Worm (Caenorhabditis elegans) whole organism, late embryonic: ENCODE results near the gene C12D5.3.

Source experiments
- C08G9.2 ChIP-seq: sonication (generic microtip); optimal IDR thresholded peaks from 2 replicates; lab custom pipeline; 2016; ENCODE audit warnings: mild to moderate bottlenecking, missing genetic modification characterization, moderate library complexity, missing compliant biosample characterization
- C38D4.7 ChIP-seq: fragments of 200-800 bp; sonication (Bioruptor generic); optimal IDR thresholded peaks from 2 replicates; lab custom pipeline; 2018; ENCODE audit warnings: mild to moderate bottlenecking, missing genetic modification characterization, moderate library complexity, missing compliant biosample characterization
- K02D7.2 ChIP-seq: sonication (generic microtip); optimal IDR thresholded peaks from 2 replicates; lab custom pipeline; 2017; ENCODE audit warnings: mild to moderate bottlenecking, missing genetic modification characterization, missing compliant biosample characterization
- K09A11.1 ChIP-seq: sonication (generic microtip); optimal IDR thresholded peaks from 2 replicates; lab custom pipeline; 2017; ENCODE audit warnings: antibody characterized with exemption, mild to moderate bottlenecking, missing genetic modification characterization, missing compliant biosample characterization; ENCODE audit not compliant: insufficient read depth
- T23F11.4 ChIP-seq: fragments of 200-800 bp; sonication (Bioruptor generic); optimal IDR thresholded peaks from 2 replicates; lab custom pipeline; 2018; ENCODE audit warnings: mild to moderate bottlenecking, missing genetic modification characterization, missing compliant biosample characterization
- ahr-1 ChIP-seq: sonication (generic microtip); optimal IDR thresholded peaks from 2 replicates; lab custom pipeline; 2016; ENCODE audit warnings: missing genetic modification characterization, missing compliant biosample characterization
- ama-1 ChIP-seq: fragments of 150-350 bp; optimal IDR thresholded peaks from 2 replicates; lab custom pipeline; 2014
- ceh-14 ChIP-seq: sonication (generic microtip); optimal IDR thresholded peaks from 2 replicates; lab custom pipeline; 2016; ENCODE audit warnings: missing genotype, missing genetic modification characterization, missing compliant biosample characterization
- ceh-18 ChIP-seq: sonication (generic microtip); optimal IDR thresholded peaks from 2 replicates; lab custom pipeline; 2016; ENCODE audit warnings: missing genetic modification characterization, missing compliant biosample characterization
- ceh-19 ChIP-seq: fragments of 200-800 bp; sonication (Bioruptor generic); optimal IDR thresholded peaks from 2 replicates; lab custom pipeline; 2018; ENCODE audit warnings: mild to moderate bottlenecking, missing genetic modification characterization, missing compliant biosample characterization
- ceh-24 ChIP-seq: sonication (generic microtip); optimal IDR thresholded peaks from 2 replicates; lab custom pipeline; 2016; ENCODE audit warnings: mild to moderate bottlenecking, missing genetic modification characterization, missing compliant biosample characterization
- ceh-30 ChIP-seq: fragments of 150-350 bp; optimal IDR thresholded peaks from 2 replicates; lab custom pipeline; 2014; ENCODE audit warnings: missing biosample characterization, missing genetic modification characterization
- ceh-31 ChIP-seq: sonication (generic microtip); optimal IDR thresholded peaks from 2 replicates; lab custom pipeline; 2016; ENCODE audit warnings: missing genetic modification characterization, missing compliant biosample characterization
- ceh-48 ChIP-seq: sonication (generic microtip); optimal IDR thresholded peaks from 2 replicates; lab custom pipeline; 2016; ENCODE audit warnings: missing genetic modification characterization, inconsistent platforms, missing compliant biosample characterization
- ceh-6 ChIP-seq: fragments of 200-800 bp; sonication (Bioruptor generic); optimal IDR thresholded peaks from 2 replicates; lab custom pipeline; 2018; ENCODE audit warnings: mild to moderate bottlenecking, missing genetic modification characterization, missing compliant biosample characterization
- che-1 ChIP-seq: sonication (generic microtip); optimal IDR thresholded peaks from 2 replicates; lab custom pipeline; 2016; ENCODE audit warnings: mild to moderate bottlenecking, missing genetic modification characterization, missing compliant biosample characterization
- elt-2 ChIP-seq: sonication (generic microtip); optimal IDR thresholded peaks from 2 replicates; lab custom pipeline; 2016; ENCODE audit warnings: missing genetic modification reagents, missing genetic modification characterization, missing compliant biosample characterization
- elt-4 ChIP-seq: sonication (generic microtip); optimal IDR thresholded peaks from 2 replicates; lab custom pipeline; 2016; ENCODE audit warnings: missing genetic modification characterization, missing compliant biosample characterization
- ets-4 ChIP-seq: sonication (generic microtip); optimal IDR thresholded peaks from 2 replicates; lab custom pipeline; 2016; ENCODE audit warnings: missing genetic modification characterization, missing compliant biosample characterization
- fax-1 ChIP-seq: sonication (generic microtip); optimal IDR thresholded peaks from 2 replicates; lab custom pipeline; 2016; ENCODE audit warnings: missing genotype, missing genetic modification characterization, missing compliant biosample characterization
- fkh-10 ChIP-seq: fragments of 150-350 bp; optimal IDR thresholded peaks from 2 replicates; lab custom pipeline; 2014; ENCODE audit warnings: missing biosample characterization, missing genetic modification reagents, missing genetic modification characterization
- fkh-6 ChIP-seq: sonication (generic microtip); optimal IDR thresholded peaks from 2 replicates; lab custom pipeline; 2016; ENCODE audit warnings: missing genetic modification characterization, missing compliant biosample characterization
- hlh-13 ChIP-seq: fragments of 200-800 bp; sonication (Bioruptor generic); optimal IDR thresholded peaks from 2 replicates; lab custom pipeline; 2018; ENCODE audit warnings: mild to moderate bottlenecking, missing genetic modification characterization, missing compliant biosample characterization
- hlh-30 ChIP-seq: sonication (generic microtip); optimal IDR thresholded peaks from 2 replicates; lab custom pipeline; 2017; ENCODE audit warnings: antibody characterized with exemption, missing genetic modification characterization, missing compliant biosample characterization; ENCODE audit not compliant: insufficient read depth
- hlh-8 ChIP-seq: sonication (generic microtip); optimal IDR thresholded peaks from 2 replicates; lab custom pipeline; 2016; ENCODE audit warnings: missing genotype, missing genetic modification characterization, missing compliant biosample characterization
- lim-6 ChIP-seq: sonication (generic microtip); optimal IDR thresholded peaks from 2 replicates; lab custom pipeline; 2016; ENCODE audit warnings: missing genetic modification characterization, missing compliant biosample characterization
- madf-2 ChIP-seq: sonication (generic microtip); optimal IDR thresholded peaks from 2 replicates; lab custom pipeline; 2017; ENCODE audit warnings: missing genetic modification characterization, missing compliant biosample characterization
- mec-3 ChIP-seq: sonication (generic microtip); optimal IDR thresholded peaks from 2 replicates; lab custom pipeline; 2016; ENCODE audit warnings: borderline replicate concordance, missing genetic modification characterization, missing compliant biosample characterization
- nhr-11 ChIP-seq: fragments of 150-350 bp; optimal IDR thresholded peaks from 2 replicates; lab custom pipeline; 2014; ENCODE audit warnings: missing biosample characterization, missing genetic modification characterization
- npax-4 ChIP-seq: sonication (generic microtip); optimal IDR thresholded peaks from 2 replicates; lab custom pipeline; 2016; ENCODE audit warnings: missing genetic modification characterization, missing compliant biosample characterization
- odd-2 ChIP-seq: sonication (generic microtip); optimal IDR thresholded peaks from 2 replicates; lab custom pipeline; 2017; ENCODE audit warnings: antibody characterized with exemption, mild to moderate bottlenecking, missing genetic modification characterization, missing compliant biosample characterization
- pat-9 ChIP-seq: fragments of 200-800 bp; sonication (Bioruptor generic); optimal IDR thresholded peaks from 2 replicates; lab custom pipeline; 2018; ENCODE audit warnings: mild to moderate bottlenecking, missing genetic modification characterization, moderate library complexity, missing compliant biosample characterization
- pax-1 ChIP-seq: fragments of 150-350 bp; optimal IDR thresholded peaks from 2 replicates; lab custom pipeline; 2014; ENCODE audit warnings: missing biosample characterization, missing genetic modification characterization
- sdc-2 ChIP-seq: sonication (generic microtip); optimal IDR thresholded peaks from 2 replicates; lab custom pipeline; 2016; ENCODE audit warnings: missing genotype, missing genetic modification characterization, missing compliant biosample characterization
- sox-4 ChIP-seq: sonication (generic microtip); optimal IDR thresholded peaks from 2 replicates; lab custom pipeline; 2017; ENCODE audit warnings: mild to moderate bottlenecking, missing genetic modification characterization, inconsistent platforms, missing compliant biosample characterization
- tbx-7 ChIP-seq: sonication (generic microtip); optimal IDR thresholded peaks from 2 replicates; lab custom pipeline; 2016; ENCODE audit warnings: missing genotype, missing genetic modification characterization, missing compliant biosample characterization
- unc-55 ChIP-seq: sonication (generic microtip); optimal IDR thresholded peaks from 2 replicates; lab custom pipeline; 2017; ENCODE audit warnings: missing biosample characterization, missing genetic modification reagents, missing genetic modification characterization
- ztf-16 ChIP-seq: sonication (generic microtip); optimal IDR thresholded peaks from 2 replicates; lab custom pipeline; 2017; ENCODE audit warnings: missing genetic modification characterization, missing compliant biosample characterization

C12D5.3 gene

DNA sequence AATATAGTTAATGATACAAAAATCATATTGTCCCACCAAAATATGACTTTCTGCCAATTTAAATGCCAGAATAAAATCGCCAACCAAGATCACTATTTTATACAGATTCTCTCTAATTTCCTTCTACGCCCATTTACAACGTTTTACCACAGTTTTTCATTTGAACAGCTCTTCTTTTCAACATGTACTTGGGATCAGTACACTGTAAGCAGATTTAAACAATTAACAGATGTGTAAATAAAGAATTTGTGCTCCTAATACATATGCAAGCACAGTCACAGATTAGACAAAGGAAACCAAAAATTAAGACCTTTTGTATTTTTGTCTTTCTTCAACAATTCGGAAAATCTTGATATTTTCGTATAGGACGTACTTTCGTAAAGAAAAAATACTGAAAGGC, 32.6 kb upstream of the C12D5.3 start, which contains the start of gene F07C4.11:
F07C4.11 (minus strand) TSS at position 101 of the 400 bp plus-strand sequence.
- no peak for TF ChIP-seq unc-55

DNA sequence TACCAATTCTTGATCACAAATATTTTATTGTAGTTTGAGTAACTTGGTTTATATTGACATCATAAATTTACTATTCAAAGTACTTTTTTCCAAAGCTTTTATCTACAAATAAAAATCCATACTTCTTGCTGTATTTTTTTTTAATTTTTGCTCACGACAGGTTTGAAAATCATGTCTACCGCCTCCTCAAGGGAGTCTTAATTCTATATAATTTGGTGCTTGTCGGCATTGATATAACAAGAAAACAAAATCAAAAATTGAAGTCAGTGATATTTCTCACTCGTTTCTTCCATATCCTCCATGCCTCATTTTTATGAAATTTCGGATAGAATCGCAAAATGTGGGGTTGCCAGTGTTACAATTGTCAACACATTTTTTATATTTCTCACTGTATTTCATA, 30.6 kb upstream of the C12D5.3 start, which contains the start of gene str-47:
str-47 (plus strand) TSS at position 301 of the 400 bp plus-strand sequence.
- no peak for TF ChIP-seq fkh-6
- no peak for TF ChIP-seq T23F11.4
- TF ChIP-seq ceh-14 (tag; lab: Kevin White, UChicago): no peak
- TF ChIP-seq hlh-8 (tag; lab: Kevin White, UChicago): no peak
- TF ChIP-seq sox-4: no peak
- TF ChIP-seq ceh-6: no peak
- TF ChIP-seq ceh-31 (tag; lab: Kevin White, UChicago): no peak
- no peak for TF ChIP-seq elt-4 (tag; lab: Kevin White, UChicago)
- no peak for TF ChIP-seq che-1 (tag; lab: Kevin White, UChicago)
- no peak for TF ChIP-seq ahr-1 (tag; lab: Kevin White, UChicago)
- no peak for TF ChIP-seq lim-6 (tag; lab: Kevin White, UChicago)
- no peak for TF ChIP-seq fkh-10
- no peak for TF ChIP-seq C08G9.2 (tag; lab: Kevin White, UChicago)

DNA sequence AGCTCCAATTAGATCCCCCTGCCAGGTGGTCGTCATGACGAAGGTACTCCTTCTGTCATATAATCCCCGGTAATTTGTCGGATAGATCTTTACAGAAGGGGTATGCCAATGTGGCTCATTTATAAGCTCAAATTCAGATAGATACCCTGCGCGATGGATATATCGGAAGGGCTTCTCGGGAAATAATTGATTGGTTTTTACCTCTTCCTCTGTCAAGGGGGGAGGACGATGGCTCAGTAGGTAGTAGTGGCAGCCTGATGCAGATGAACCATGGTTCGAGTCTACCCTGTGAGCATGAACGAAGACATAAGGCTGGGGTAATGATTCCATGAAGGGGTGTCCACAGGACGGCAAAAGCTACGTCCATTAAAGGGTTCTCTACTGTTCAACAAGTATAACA, 28.9 kb upstream of the C12D5.3 start:
- TF ChIP-seq sdc-2 (tag; lab: Kevin White, UChicago) (peak; percentile 95), madf-2 (tag; lab: Kevin White, UChicago) (no peak), fax-1 (tag; lab: Kevin White, UChicago) (no peak), hlh-13 (GFP tag; lab: Kevin White, UChicago) (no peak), K09A11.1 (no peak), elt-4 (tag; lab: Kevin White, UChicago) (no peak), ceh-19 (no peak)
- TF ChIP-seq, all 69 proteins: peak for 1

DNA sequence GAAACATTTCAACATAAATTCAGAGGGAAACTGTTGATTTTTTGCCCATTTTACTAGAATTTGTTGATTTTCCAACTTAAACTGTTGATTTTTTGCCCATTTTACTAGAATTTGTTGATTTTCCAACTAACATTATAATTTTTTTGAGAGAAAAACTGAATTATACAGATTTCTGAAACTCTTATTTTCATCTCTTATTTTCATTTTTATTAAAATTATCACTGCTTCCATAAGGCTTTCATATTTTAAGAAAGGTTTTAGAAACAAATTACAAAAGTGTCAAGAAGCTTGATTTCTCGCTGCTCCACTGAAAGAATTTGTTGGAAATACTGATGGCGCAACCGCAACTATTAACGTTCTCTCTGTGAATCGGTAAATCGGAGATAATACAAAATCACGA, 26.0 kb upstream of the C12D5.3 start:
- TF ChIP-seq ztf-16: no peak
- TF ChIP-seq ceh-24 (tag; lab: Kevin White, UChicago): no peak
- no peak for TF ChIP-seq fkh-6
- no peak for TF ChIP-seq T23F11.4
- TF ChIP-seq pat-9 (tag; lab: Kevin White, UChicago): no peak
- TF ChIP-seq C08G9.2 (tag; lab: Kevin White, UChicago): no peak
- no peak for TF ChIP-seq ets-4 (tag; lab: Kevin White, UChicago)
- TF ChIP-seq odd-2: no peak
- TF ChIP-seq C38D4.7 (GFP tag; lab: Kevin White, UChicago): no peak
- TF ChIP-seq elt-2: no peak
- TF ChIP-seq npax-4 (tag; lab: Kevin White, UChicago): no peak
- TF ChIP-seq, all 69 proteins: peak for 0

DNA sequence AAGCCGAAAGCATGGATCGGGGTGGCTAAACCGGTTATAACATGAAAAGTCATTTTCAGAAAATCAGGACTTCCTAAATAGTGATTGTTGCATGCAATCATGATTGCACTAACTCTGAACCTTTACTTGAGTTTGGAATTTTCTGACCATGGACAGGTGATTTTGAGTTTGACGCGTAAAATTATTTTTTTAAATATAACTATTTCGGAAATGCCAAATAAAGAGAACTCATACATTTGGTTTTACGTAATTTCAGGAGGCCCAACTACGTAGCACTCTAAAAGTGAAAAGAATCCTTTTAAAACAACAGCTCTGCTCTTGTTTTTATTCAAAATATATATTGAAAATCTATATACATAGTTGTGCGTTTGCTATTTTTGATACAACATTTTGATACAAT, 24.2 kb upstream of the C12D5.3 start, which contains the start of gene srh-234:
srh-234 (minus strand) TSS at position 101 of the 400 bp plus-strand sequence.
- no peak for TF ChIP-seq ceh-30 (tag; lab: Kevin White, UChicago)
- TF ChIP-seq madf-2 (tag; lab: Kevin White, UChicago): no peak
- no peak for TF ChIP-seq ama-1 (lab: Kevin White, UChicago)
- TF ChIP-seq ceh-18 (tag; lab: Kevin White, UChicago): no peak
- no peak for TF ChIP-seq hlh-30 (tag; lab: Kevin White, UChicago)
- TF ChIP-seq sdc-2 (tag; lab: Kevin White, UChicago): no peak
- no peak for TF ChIP-seq K02D7.2 (tag; lab: Kevin White, UChicago)
- TF ChIP-seq nhr-11 (tag; lab: Kevin White, UChicago): no peak
- TF ChIP-seq tbx-7: no peak
- no peak for TF ChIP-seq ceh-48
- no peak for TF ChIP-seq hlh-13 (GFP tag; lab: Kevin White, UChicago)
- no peak for TF ChIP-seq sox-4
- no peak for TF ChIP-seq mec-3
- TF ChIP-seq pat-9 (tag; lab: Kevin White, UChicago): no peak
- TF ChIP-seq pax-1 (tag; lab: Kevin White, UChicago): no peak
- no peak for TF ChIP-seq ztf-16
